Worm (Caenorhabditis elegans): Measurements from ENCODE around the gene nhr-108.

DNA sequence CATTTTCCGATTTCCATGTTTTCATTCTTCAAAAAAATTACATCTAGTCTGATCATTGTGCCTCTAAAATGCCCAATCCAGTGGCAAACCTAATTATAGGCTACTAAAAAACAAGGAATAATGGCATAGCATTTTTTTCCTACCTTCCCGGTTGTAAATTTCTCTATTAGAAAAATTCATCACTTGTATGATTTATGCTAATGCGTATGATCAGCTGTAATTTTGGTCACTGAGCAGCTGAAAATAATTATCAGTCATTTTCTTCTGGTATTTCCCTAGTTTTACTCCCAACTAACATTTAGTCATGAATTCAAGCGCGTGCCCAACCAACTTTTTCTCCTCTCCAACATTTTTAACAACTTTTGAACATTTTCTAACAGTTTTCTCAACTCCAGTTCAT is 31.2 kb upstream of the nhr-108 start, which contains the start of gene srh-186:
- TF ChIP-seq him-1 (tag; optimal IDR thresholded peaks at IDR 0.05) (no peak), W03F9.2 (tag; optimal IDR thresholded peaks at IDR 0.05) (no peak)

All from whole organism, L4/young adult.